Fruit fly (Drosophila melanogaster): ENCODE measurements around the gene CG14312.

- no peak for TF ChIP-seq Doc3 (GFP tag; IDR thresholded peaks at IDR 0.05; ENCODE audit: partially characterized antibody)
- TF ChIP-seq eyg (GFP tag; optimal IDR thresholded peaks at IDR 0.05), result no peak
Measured at dm6 chr3R:18292371-18292770, 9.0 kb upstream of the CG14312 start.
